Fruit fly (Drosophila melanogaster) whole organism, embryonic: Measurements from ENCODE around the gene Ilp6.

ENCODE experiments used
- Asciz ChIP-seq: fragments of 200-800 bp; sonication (Bioruptor generic); optimal IDR thresholded peaks from 2 replicates; lab custom pipeline; 2017; ENCODE audit warnings: missing biosample characterization, mild to moderate bottlenecking, missing genetic modification characterization, missing genetic modification reagents
- BEAF-32 ChIP-seq: fragments of 200-800 bp; sonication (Bioruptor generic); optimal IDR thresholded peaks from 3 replicates; lab custom pipeline; 2017; ENCODE audit warnings: missing biosample characterization, missing genetic modification characterization, mild to moderate bottlenecking, moderate library complexity, missing genetic modification reagents
- BtbVII ChIP-seq: fragments of 200-800 bp; sonication (Bioruptor generic); optimal IDR thresholded peaks from 3 replicates; lab custom pipeline; 2017; ENCODE audit warnings: missing biosample characterization, mild to moderate bottlenecking, missing genetic modification characterization
- CG10979 ChIP-seq: fragments of 200-800 bp; sonication (Bioruptor generic); optimal IDR thresholded peaks from 2 replicates; lab custom pipeline; 2018; ENCODE audit warnings: missing biosample characterization, mild to moderate bottlenecking, missing genetic modification characterization, moderate library complexity
- CG13287 ChIP-seq: fragments of 200-800 bp; sonication (Bioruptor generic); IDR thresholded peaks from 2 replicates; pipeline ENCODE4 v1.3.6; 2022; ENCODE audit warnings: missing biosample characterization, missing genetic modification characterization; ENCODE audit not compliant: partially characterized antibody
- CG14860 ChIP-seq: fragments of 200-800 bp; sonication (Bioruptor generic); IDR thresholded peaks from 3 replicates; pipeline ENCODE4 v1.3.6; 2022; ENCODE audit warnings: missing biosample characterization, missing genetic modification characterization; ENCODE audit not compliant: partially characterized antibody
- CG15479 ChIP-seq: fragments of 200-800 bp; sonication (Bioruptor generic); optimal IDR thresholded peaks from 3 replicates; lab custom pipeline; 2019; ENCODE audit warnings: missing biosample characterization, mild to moderate bottlenecking, missing genetic modification characterization, moderate library complexity
- CG15601 ChIP-seq: fragments of 200-800 bp; sonication (Bioruptor generic); optimal IDR thresholded peaks from 3 replicates; lab custom pipeline; 2019; ENCODE audit warnings: missing biosample characterization, mild to moderate bottlenecking, missing genetic modification characterization, moderate library complexity
- CG17802 ChIP-seq: fragments of 200-800 bp; sonication (Bioruptor generic); optimal IDR thresholded peaks from 2 replicates; lab custom pipeline; 2018; ENCODE audit warnings: missing biosample characterization, mild to moderate bottlenecking, missing genetic modification characterization, moderate library complexity
- CG2116 ChIP-seq: fragments of 200-800 bp; sonication (Bioruptor generic); optimal IDR thresholded peaks from 3 replicates; lab custom pipeline; 2018; ENCODE audit warnings: missing biosample characterization, mild to moderate bottlenecking, missing genetic modification characterization
- CG30020 ChIP-seq: fragments of 200-800 bp; optimal IDR thresholded peaks from 2 replicates; lab custom pipeline; 2019; ENCODE audit warnings: missing biosample characterization, mild to moderate bottlenecking, missing genetic modification characterization, moderate library complexity
- CG30403 ChIP-seq: fragments of 200-800 bp; sonication (Bioruptor generic); optimal IDR thresholded peaks from 3 replicates; lab custom pipeline; 2016; ENCODE audit warnings: missing biosample characterization, missing genetic modification characterization
- CG31388 ChIP-seq: fragments of 200-800 bp; sonication (Bioruptor generic); optimal IDR thresholded peaks from 2 replicates; lab custom pipeline; 2016; ENCODE audit warnings: missing biosample characterization, missing genetic modification characterization
- CG31441 ChIP-seq: fragments of 200-800 bp; sonication (Bioruptor generic); IDR thresholded peaks from 2 replicates; pipeline ENCODE4 v1.3.6; 2022; ENCODE audit warnings: missing biosample characterization, missing genetic modification characterization
- CG4424 ChIP-seq: fragments of 200-800 bp; sonication (Bioruptor generic); optimal IDR thresholded peaks from 3 replicates; lab custom pipeline; 2016; ENCODE audit warnings: missing biosample characterization, missing genetic modification characterization
- CG7271 ChIP-seq: fragments of 200-800 bp; sonication (Bioruptor generic); optimal IDR thresholded peaks from 2 replicates; lab custom pipeline; 2018; ENCODE audit warnings: missing biosample characterization, mild to moderate bottlenecking, missing genetic modification characterization, moderate library complexity
- CG8359 ChIP-seq: fragments of 200-800 bp; sonication (Bioruptor generic); optimal IDR thresholded peaks from 2 replicates; lab custom pipeline; 2017; ENCODE audit warnings: missing biosample characterization, mild to moderate bottlenecking, missing genetic modification characterization, borderline replicate concordance
- CG8944 ChIP-seq: fragments of 200-800 bp; sonication (Bioruptor generic); optimal IDR thresholded peaks from 3 replicates; lab custom pipeline; 2016; ENCODE audit warnings: missing biosample characterization, missing genetic modification characterization
- CG9876 ChIP-seq: fragments of 200-800 bp; sonication (Bioruptor generic); optimal IDR thresholded peaks from 2 replicates; lab custom pipeline; 2016; ENCODE audit warnings: missing biosample characterization, missing genetic modification characterization
- CkIIα-i1 ChIP-seq: fragments of 200-800 bp; sonication (Bioruptor generic); IDR thresholded peaks from 2 replicates; pipeline ENCODE4 v1.3.6; 2022; ENCODE audit warnings: missing biosample characterization, missing genetic modification characterization
- E2f2 ChIP-seq: fragments of 200-800 bp; sonication (Bioruptor generic); IDR thresholded peaks from 2 replicates; pipeline ENCODE4 v1.3.6; 2022; ENCODE audit warnings: missing biosample characterization, missing genetic modification characterization
- Ets65A ChIP-seq: fragments of 200-800 bp; sonication (Bioruptor generic); peaks from one replicate; lab custom pipeline; 2016; ENCODE audit warnings: missing biosample characterization, missing genetic modification characterization
- Mad ChIP-seq: fragments of 200-800 bp; sonication (Bioruptor generic); optimal IDR thresholded peaks from 2 replicates; lab custom pipeline; 2016; ENCODE audit warnings: missing biosample characterization, missing genetic modification characterization
- Med ChIP-seq: fragments of 200-800 bp; sonication (Bioruptor generic); peaks from one replicate; lab custom pipeline; 2016; ENCODE audit warnings: missing biosample characterization, missing genetic modification characterization, mild to moderate bottlenecking, inconsistent platforms, moderate library complexity
- Nf-YC ChIP-seq: fragments of 200-800 bp; optimal IDR thresholded peaks from 3 replicates; lab custom pipeline; 2019; ENCODE audit warnings: missing biosample characterization, mild to moderate bottlenecking, missing genetic modification characterization, moderate library complexity
- Stat92E ChIP-seq, 3 experiments: fragments of >200 bp in 2 of 3; fragments of 200-800 bp in 1 of 3; sonication (Bioruptor generic) in 1 of 3; optimal IDR thresholded peaks; 2 replicates each; lab custom pipeline; 2017 to 2019; ENCODE audit warnings: missing biosample characterization in 3 of 3, missing genetic modification characterization in 3 of 3, mild to moderate bottlenecking in 1 of 3, moderate library complexity in 1 of 3
- YL-1 ChIP-seq: fragments of 200-800 bp; sonication (Bioruptor generic); optimal IDR thresholded peaks from 3 replicates; lab custom pipeline; 2017; ENCODE audit warnings: missing biosample characterization, mild to moderate bottlenecking, missing genetic modification characterization
- aop ChIP-seq: fragments of 200-800 bp; sonication (Bioruptor generic); IDR thresholded peaks from 2 replicates; pipeline ENCODE4 v1.3.6; 2022; ENCODE audit warnings: missing biosample characterization, missing genetic modification characterization
- chn ChIP-seq: fragments of 200-800 bp; sonication (Bioruptor generic); optimal IDR thresholded peaks from 2 replicates; lab custom pipeline; 2016; ENCODE audit warnings: missing biosample characterization, missing genetic modification characterization
- disco-r ChIP-seq: fragments of 200-800 bp; sonication (Bioruptor generic); optimal IDR thresholded peaks from 2 replicates; lab custom pipeline; 2016; ENCODE audit warnings: missing biosample characterization, missing genetic modification characterization
- fd3F ChIP-seq: fragments of 200-800 bp; sonication (Bioruptor generic); optimal IDR thresholded peaks from 2 replicates; lab custom pipeline; 2018; ENCODE audit warnings: missing biosample characterization, mild to moderate bottlenecking, missing genetic modification characterization, moderate library complexity
- fd64A ChIP-seq: fragments of 200-800 bp; sonication (Bioruptor generic); optimal IDR thresholded peaks from 3 replicates; lab custom pipeline; 2018; ENCODE audit warnings: missing biosample characterization, mild to moderate bottlenecking, missing genetic modification characterization
- fu2 ChIP-seq: fragments of 200-800 bp; sonication (Bioruptor generic); optimal IDR thresholded peaks from 2 replicates; lab custom pipeline; 2016; ENCODE audit warnings: missing biosample characterization, missing genetic modification characterization
- inv ChIP-seq: fragments of 200-800 bp; sonication (Bioruptor generic); IDR thresholded peaks from 2 replicates; pipeline ENCODE4 v1.3.6; 2022; ENCODE audit warnings: missing biosample characterization, missing genetic modification characterization; ENCODE audit not compliant: partially characterized antibody
- kni ChIP-seq: fragments of 200-800 bp; sonication (Bioruptor generic); optimal IDR thresholded peaks from 3 replicates; lab custom pipeline; 2017; ENCODE audit warnings: mild to moderate bottlenecking, missing biosample characterization, missing genetic modification reagents, missing genetic modification characterization
- lab ChIP-seq: fragments of 200-800 bp; sonication (Bioruptor generic); optimal IDR thresholded peaks from 3 replicates; lab custom pipeline; 2017; ENCODE audit warnings: missing biosample characterization, missing genetic modification characterization, mild to moderate bottlenecking, moderate library complexity, missing genetic modification reagents
- lola ChIP-seq, 3 experiments: fragments of >200 bp in 2 of 3; fragments of 200-800 bp in 1 of 3; sonication (Bioruptor generic) in 1 of 3; optimal IDR thresholded peaks; 2 replicates each; lab custom pipeline; 2017 to 2019; ENCODE audit warnings: missing biosample characterization in 3 of 3, missing genetic modification characterization in 3 of 3, mild to moderate bottlenecking in 1 of 3, moderate library complexity in 1 of 3
- pzg ChIP-seq: fragments of 200-800 bp; sonication (Bioruptor generic); optimal IDR thresholded peaks from 3 replicates; lab custom pipeline; 2018; ENCODE audit warnings: missing biosample characterization, mild to moderate bottlenecking, missing genetic modification characterization, moderate library complexity
- repo ChIP-seq: fragments of 200-800 bp; sonication (Bioruptor generic); optimal IDR thresholded peaks from 2 replicates; lab custom pipeline; 2016; ENCODE audit warnings: missing biosample characterization, missing genetic modification characterization
- rib ChIP-seq: fragments of 200-800 bp; sonication (Bioruptor generic); IDR thresholded peaks from 2 replicates; pipeline ENCODE4 v1.3.6; 2022; ENCODE audit warnings: missing biosample characterization, missing genetic modification characterization
- ro ChIP-seq: fragments of 200-800 bp; sonication (Bioruptor generic); IDR thresholded peaks from 2 replicates; pipeline ENCODE4 v1.3.6; 2022; ENCODE audit warnings: missing biosample characterization, missing genetic modification characterization
- sob ChIP-seq: fragments of 200-800 bp; sonication (Bioruptor generic); IDR thresholded peaks from 2 replicates; pipeline ENCODE4 v1.3.6; 2022; ENCODE audit warnings: missing biosample characterization, missing genetic modification characterization
- ssp ChIP-seq: fragments of 200-800 bp; sonication (Bioruptor generic); IDR thresholded peaks from 2 replicates; pipeline ENCODE4 v1.3.6; 2022; ENCODE audit warnings: missing biosample characterization, missing genetic modification characterization
- toy ChIP-seq: fragments of 200-800 bp; sonication (Bioruptor generic); IDR thresholded peaks from 2 replicates; pipeline ENCODE4 v1.3.6; 2022; ENCODE audit warnings: missing biosample characterization, missing genetic modification characterization
- tup ChIP-seq: fragments of 200-800 bp; sonication (Bioruptor generic); optimal IDR thresholded peaks from 2 replicates; lab custom pipeline; 2016; ENCODE audit warnings: missing biosample characterization, mild to moderate bottlenecking, missing genetic modification characterization, moderate library complexity
- usp ChIP-seq: fragments of >200 bp; optimal IDR thresholded peaks from 2 replicates; lab custom pipeline; 2017; ENCODE audit warnings: missing biosample characterization, missing genetic modification characterization
- zen ChIP-seq: fragments of 200-800 bp; sonication (Bioruptor generic); optimal IDR thresholded peaks from 3 replicates; lab custom pipeline; 2018; ENCODE audit warnings: missing biosample characterization, mild to moderate bottlenecking, missing genetic modification characterization, moderate library complexity
- zfh2 ChIP-seq: fragments of 200-800 bp; sonication (Bioruptor generic); optimal IDR thresholded peaks from 2 replicates; lab custom pipeline; 2016; ENCODE audit warnings: missing biosample characterization, missing genetic modification characterization

Gene Ilp6

dm6 chrX:2300293-2301068 is 34.0 kb downstream of the Ilp6 start (continued):
- TF ChIP-seq chn (peak; percentile 93), aop (peak; percentile 94), disco-r (peak; percentile 92), Stat92E (GFP tag; optimal IDR thresholded peaks at IDR 0.05; lab: Kevin White, UChicago) (peak in 1 of 3 experiments; percentile 87), CG9876 (GFP tag; lab: Kevin White, UChicago) (peak; percentile 61), fd64A (GFP tag; lab: Kevin White, UChicago) (peak; percentile 94), CG17802 (tag; lab: Kevin White, UChicago) (peak; percentile 88), CG30020 (tag; lab: Kevin White, UChicago) (peak; percentile 61), lola (GFP tag; optimal IDR thresholded peaks at IDR 0.05; lab: Kevin White, UChicago) (peak in 1 of 3 experiments; percentile 85), Asciz (GFP tag; lab: Kevin White, UChicago) (peak; percentile 93), inv (GFP tag; lab: Robert Waterston, UW) (no peak), rib (GFP tag; lab: Robert Waterston, UW) (peak; percentile 94), Med (GFP tag; lab: Kevin White, UChicago) (peak; percentile 99), CG2116 (peak; percentile 72), CG15479 (GFP tag; lab: Kevin White, UChicago) (peak; percentile 44), CG8359 (GFP tag; lab: Kevin White, UChicago) (peak; percentile 79), CG15601 (tag; lab: Kevin White, UChicago) (peak; percentile 91), repo (GFP tag; lab: Kevin White, UChicago) (peak; percentile 71), CG31441 (GFP tag; lab: Robert Waterston, UW) (peak; percentile 92), CkIIα-i1 (GFP tag; lab: Robert Waterston, UW) (peak; percentile 83), CG8944 (peak; percentile 91), ro (GFP tag; lab: Robert Waterston, UW) (peak; percentile 90), Ets65A (peak; percentile 98), CG13287 (GFP tag; lab: Robert Waterston, UW) (peak; percentile 17; the same call in 1 of the 2 replicates), tup (peak; percentile 86), Nf-YC (peak; percentile 63), Mad (GFP tag; lab: Kevin White, UChicago) (peak; percentile 93), CG30403 (GFP tag; lab: Kevin White, UChicago) (peak; percentile 90), CG10979 (tag; lab: Kevin White, UChicago) (peak; percentile 93), BtbVII (GFP tag; lab: Kevin White, UChicago) (peak; percentile 91), fu2 (GFP tag; lab: Kevin White, UChicago) (peak; percentile 89), YL-1 (peak; percentile 76), pzg (no peak), CG7271 (peak; percentile 11), toy (GFP tag; lab: Robert Waterston, UW) (peak; percentile 88), ssp (GFP tag; lab: Robert Waterston, UW) (peak; percentile 90), sob (peak; percentile 97), BEAF-32 (GFP tag; lab: Kevin White, UChicago) (peak; percentile 9), CG4424 (peak; percentile 84), usp (GFP tag; lab: Kevin White, UChicago) (no peak), zen (tag; lab: Kevin White, UChicago) (peak; percentile 82), fd3F (GFP tag; lab: Kevin White, UChicago) (peak; percentile 94), E2f2 (peak; percentile 83), CG14860 (GFP tag; lab: Robert Waterston, UW) (no peak), CG31388 (GFP tag; lab: Kevin White, UChicago) (peak; percentile 74), lab (peak; percentile 96), kni (GFP tag; lab: Kevin White, UChicago) (peak; percentile 66), zfh2 (GFP tag; lab: Kevin White, UChicago) (peak; percentile 87)
